Worm (Caenorhabditis elegans) whole organism, L2 larva: ENCODE results near the gene idpc-5.

Source experiments
- C34F6.9 ChIP-seq: fragments of 150-350 bp; optimal IDR thresholded peaks from 2 replicates; lab custom pipeline; 2014; ENCODE audit warnings: missing biosample characterization, missing genetic modification characterization
- R02D3.7 ChIP-seq: fragments of 150-350 bp; optimal IDR thresholded peaks from 2 replicates; lab custom pipeline; 2014; ENCODE audit warnings: missing biosample characterization, missing genetic modification characterization
- nhr-10 ChIP-seq: sonication (generic microtip); optimal IDR thresholded peaks from 2 replicates; lab custom pipeline; 2017; ENCODE audit warnings: missing biosample characterization, missing genetic modification characterization
- nhr-11 ChIP-seq: fragments of 150-350 bp; optimal IDR thresholded peaks from 2 replicates; lab custom pipeline; 2014; ENCODE audit warnings: missing biosample characterization, missing genetic modification characterization
- skn-1 ChIP-seq: sonication (generic microtip); optimal IDR thresholded peaks from 2 replicates; lab custom pipeline; 2017; ENCODE audit warnings: missing biosample characterization, missing genetic modification characterization

DNA sequence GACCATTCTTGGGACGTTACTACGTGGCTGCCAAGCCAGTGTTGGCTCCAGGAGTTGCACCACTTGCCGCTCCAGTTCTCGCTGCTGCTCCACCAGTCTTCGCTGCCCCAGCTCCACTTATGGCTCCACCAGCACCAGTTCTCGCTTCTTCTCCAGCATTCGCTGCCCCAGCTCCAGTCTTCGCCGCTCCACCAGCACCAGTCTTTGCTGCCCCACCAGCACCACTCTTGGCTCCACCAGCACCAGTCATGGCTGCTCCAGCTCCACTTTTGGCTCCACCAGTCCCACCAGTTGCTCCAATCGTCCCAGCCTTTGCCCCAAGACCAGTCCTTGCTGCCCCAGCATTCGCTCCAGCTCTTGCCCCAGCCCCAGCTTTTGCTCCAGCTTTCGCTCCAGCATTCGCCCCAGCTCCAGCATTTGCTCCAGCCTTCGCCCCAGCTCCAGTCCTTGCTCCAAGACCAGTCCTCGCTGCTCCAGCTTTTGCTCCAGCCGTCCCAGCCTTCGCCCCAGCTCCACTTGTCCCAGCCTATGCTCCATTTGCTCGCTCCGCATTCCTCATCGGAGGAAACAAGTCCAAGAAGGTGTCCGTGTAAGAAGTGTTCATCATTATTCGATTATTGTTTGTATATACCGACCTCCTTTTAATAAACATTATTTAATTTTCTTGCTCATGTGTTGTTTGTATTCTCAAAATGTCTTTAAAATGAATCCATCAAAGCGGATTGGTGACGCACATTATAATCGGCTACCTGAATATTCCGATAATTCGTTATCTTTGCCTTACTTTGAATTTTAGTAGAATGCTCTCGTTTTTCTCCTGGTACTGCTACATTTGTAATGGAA is 3.1 kb upstream of the idpc-5 start, which contains the start of gene T06E4.7:
- TF ChIP-seq R02D3.7 (tag; lab: Kevin White, UChicago) (no peak), C34F6.9 (no peak), skn-1 (no peak), nhr-11 (tag; lab: Kevin White, UChicago) (no peak), nhr-10 (tag; lab: Kevin White, UChicago) (no peak)
